Worm (Caenorhabditis elegans) whole organism, L1 larva: ENCODE results near the gene bas-1.

Experiments
- F16B12.6 ChIP-seq: fragments of 150-350 bp; optimal IDR thresholded peaks from 2 replicates; lab custom pipeline; 2014; ENCODE audit warnings: missing biosample characterization, missing genetic modification characterization
- aha-1 ChIP-seq: fragments of 150-350 bp; optimal IDR thresholded peaks from 2 replicates; lab custom pipeline; 2014; ENCODE audit warnings: missing biosample characterization, missing genetic modification characterization
- aly-2 ChIP-seq: fragments of 150-350 bp; optimal IDR thresholded peaks from 2 replicates; lab custom pipeline; 2014; ENCODE audit warnings: missing biosample characterization, missing genetic modification characterization
- ceh-63 ChIP-seq: fragments of 200-800 bp; sonication (Bioruptor generic); optimal IDR thresholded peaks from 2 replicates; lab custom pipeline; 2018; ENCODE audit warnings: mild to moderate bottlenecking, missing genetic modification characterization, missing compliant biosample characterization
- ceh-8 ChIP-seq: fragments of 200-800 bp; sonication (Bioruptor generic); optimal IDR thresholded peaks from 2 replicates; lab custom pipeline; 2018; ENCODE audit warnings: mild to moderate bottlenecking, missing genetic modification characterization, moderate library complexity, missing compliant biosample characterization
- ceh-82 ChIP-seq, 3 experiments: fragments of 150-350 bp in 1 of 3; sonication (generic microtip) in 2 of 3; optimal IDR thresholded peaks; 2 replicates each; lab custom pipeline; 2014 to 2017; ENCODE audit warnings: missing biosample characterization in 3 of 3, missing genetic modification characterization in 3 of 3
- ceh-88 ChIP-seq: fragments of 200-800 bp; sonication (Bioruptor generic); IDR thresholded peaks from 2 replicates; pipeline ENCODE4 v1.3.6; 2022; ENCODE audit warnings: missing genetic modification characterization, missing compliant biosample characterization
- ces-1 ChIP-seq: fragments of 150-350 bp; optimal IDR thresholded peaks from 2 replicates; lab custom pipeline; 2014; ENCODE audit warnings: missing biosample characterization, missing genetic modification reagents, missing genetic modification characterization
- dsc-1 ChIP-seq: sonication (generic microtip); optimal IDR thresholded peaks from 2 replicates; lab custom pipeline; 2016; ENCODE audit warnings: mild to moderate bottlenecking, missing genetic modification characterization, missing compliant biosample characterization
- efl-1 ChIP-seq, 4 experiments: fragments of 150-350 bp; optimal IDR thresholded peaks in 3 of 4; peaks in 1 of 4; 1 replicate in 1 of 4; 2 replicates in 3 of 4; lab custom pipeline; 2014; ENCODE audit warnings: missing biosample characterization in 2 of 4, missing genetic modification characterization in 2 of 4, missing genetic modification reagents in 2 of 4
- efl-3 ChIP-seq: fragments of 200-800 bp; sonication (Bioruptor generic); optimal IDR thresholded peaks from 2 replicates; lab custom pipeline; 2018; ENCODE audit warnings: mild to moderate bottlenecking, missing genetic modification characterization, missing compliant biosample characterization
- egl-13 ChIP-seq: sonication (generic microtip); optimal IDR thresholded peaks from 2 replicates; lab custom pipeline; 2016; ENCODE audit warnings: missing genotype, missing genetic modification reagents, missing genetic modification characterization, missing compliant biosample characterization
- egl-27 ChIP-seq, 2 experiments: fragments of 150-350 bp in 1 of 2; sonication (generic microtip); optimal IDR thresholded peaks; 3 replicates each; lab custom pipeline; 2017 to 2018; ENCODE audit warnings: missing biosample characterization in 2 of 2, missing genetic modification characterization in 2 of 2, missing genetic modification reagents in 2 of 2
- elt-3 ChIP-seq, 6 experiments: fragments of 150-350 bp in 1 of 6; sonication (generic microtip); optimal IDR thresholded peaks; 2 replicates each; lab custom pipeline; 2017 to 2018; ENCODE audit warnings: missing biosample characterization in 6 of 6, missing genetic modification characterization in 6 of 6, inconsistent platforms in 1 of 6
- fkh-4 ChIP-seq: sonication (generic microtip); optimal IDR thresholded peaks from 2 replicates; lab custom pipeline; 2016; ENCODE audit warnings: missing compliant biosample characterization, missing genetic modification characterization, borderline replicate concordance
- fkh-8 ChIP-seq: sonication (generic microtip); optimal IDR thresholded peaks from 2 replicates; lab custom pipeline; 2016; ENCODE audit warnings: mild to moderate bottlenecking, missing genetic modification characterization, missing compliant biosample characterization
- fos-1 ChIP-seq: fragments of 150-350 bp; optimal IDR thresholded peaks from 2 replicates; lab custom pipeline; 2014; ENCODE audit warnings: missing biosample characterization, missing genetic modification characterization
- grh-1 ChIP-seq: fragments of 200-800 bp; sonication (Bioruptor generic); IDR thresholded peaks from 2 replicates; pipeline ENCODE4 v1.3.6; 2022; ENCODE audit warnings: missing genetic modification reagents, missing genetic modification characterization, missing compliant biosample characterization
- hpl-2 ChIP-seq: fragments of 150-350 bp; optimal IDR thresholded peaks from 2 replicates; lab custom pipeline; 2014; ENCODE audit warnings: missing biosample characterization, missing genetic modification reagents, missing genetic modification characterization
- irx-1 ChIP-seq: sonication (generic microtip); optimal IDR thresholded peaks from 2 replicates; lab custom pipeline; 2016; ENCODE audit warnings: missing genetic modification characterization, missing compliant biosample characterization
- jun-1 ChIP-seq: fragments of 150-350 bp; optimal IDR thresholded peaks from 2 replicates; lab custom pipeline; 2014; ENCODE audit warnings: missing biosample characterization, missing genetic modification reagents, missing genetic modification characterization
- lin-13 ChIP-seq: fragments of 150-350 bp; optimal IDR thresholded peaks from 2 replicates; lab custom pipeline; 2014; ENCODE audit warnings: missing biosample characterization, missing genetic modification reagents, missing genetic modification characterization
- lin-14 ChIP-seq: fragments of 200-800 bp; sonication (Bioruptor generic); optimal IDR thresholded peaks from 2 replicates; lab custom pipeline; 2018; ENCODE audit warnings: mild to moderate bottlenecking, missing genetic modification characterization, moderate library complexity, missing compliant biosample characterization
- lin-35 ChIP-seq, 2 experiments: fragments of 150-350 bp; optimal IDR thresholded peaks; 2 replicates each; lab custom pipeline; 2014; ENCODE audit warnings: missing biosample characterization in 2 of 2, missing genetic modification characterization in 2 of 2, missing genetic modification reagents in 2 of 2
- lin-39 ChIP-seq: fragments of 150-350 bp; optimal IDR thresholded peaks from 2 replicates; lab custom pipeline; 2014; ENCODE audit warnings: missing biosample characterization, missing genetic modification reagents, missing genetic modification characterization
- lir-3 ChIP-seq: sonication (generic microtip); optimal IDR thresholded peaks from 2 replicates; lab custom pipeline; 2016; ENCODE audit warnings: mild to moderate bottlenecking, missing genetic modification characterization, moderate library complexity, missing compliant biosample characterization; ENCODE audit not compliant: poor library complexity
- mdl-1 ChIP-seq, 2 experiments: fragments of 150-350 bp; optimal IDR thresholded peaks; 2 replicates each; lab custom pipeline; 2014 to 2017; ENCODE audit warnings: missing biosample characterization in 2 of 2, missing genetic modification characterization in 2 of 2, inconsistent platforms in 1 of 2
- mep-1 ChIP-seq: fragments of 150-350 bp; optimal IDR thresholded peaks from 2 replicates; lab custom pipeline; 2014; ENCODE audit warnings: missing biosample characterization, missing genetic modification characterization
- nhr-11 ChIP-seq: fragments of 150-350 bp; optimal IDR thresholded peaks from 2 replicates; lab custom pipeline; 2014; ENCODE audit warnings: missing biosample characterization, missing genetic modification characterization
- nhr-237 ChIP-seq: fragments of 150-350 bp; optimal IDR thresholded peaks from 2 replicates; lab custom pipeline; 2014; ENCODE audit warnings: missing biosample characterization, missing genetic modification characterization
- nhr-71 ChIP-seq: sonication (generic microtip); optimal IDR thresholded peaks from 2 replicates; lab custom pipeline; 2016; ENCODE audit warnings: mild to moderate bottlenecking, missing genetic modification characterization, moderate library complexity, missing compliant biosample characterization
- nhr-77 ChIP-seq: fragments of 150-350 bp; optimal IDR thresholded peaks from 2 replicates; lab custom pipeline; 2014; ENCODE audit warnings: missing biosample characterization, missing genetic modification characterization
- nhr-85 ChIP-seq: sonication (generic microtip); peaks from one replicate; lab custom pipeline; 2016; ENCODE audit warnings: missing genetic modification characterization, inconsistent platforms, missing compliant biosample characterization
- pag-3 ChIP-seq: sonication (generic microtip); optimal IDR thresholded peaks from 2 replicates; lab custom pipeline; 2017; ENCODE audit warnings: missing genetic modification characterization, mild to moderate bottlenecking, missing compliant biosample characterization, antibody characterized with exemption, borderline replicate concordance; ENCODE audit not compliant: insufficient read depth
- pax-3 ChIP-seq: fragments of 200-800 bp; sonication (Bioruptor generic); optimal IDR thresholded peaks from 2 replicates; lab custom pipeline; 2018; ENCODE audit warnings: mild to moderate bottlenecking, missing genetic modification characterization, moderate library complexity, missing compliant biosample characterization
- rnt-1 ChIP-seq: sonication (generic microtip); optimal IDR thresholded peaks from 2 replicates; lab custom pipeline; 2016; ENCODE audit warnings: mild to moderate bottlenecking, missing genetic modification characterization, moderate library complexity, missing compliant biosample characterization
- snpc-4 ChIP-seq: fragments of 150-350 bp; optimal IDR thresholded peaks from 2 replicates; lab custom pipeline; 2014; ENCODE audit warnings: missing biosample characterization, missing genetic modification characterization
- sox-4 ChIP-seq: sonication (generic microtip); optimal IDR thresholded peaks from 2 replicates; lab custom pipeline; 2016; ENCODE audit warnings: missing genetic modification characterization, missing compliant biosample characterization
- sptf-1 ChIP-seq: fragments of 150-350 bp; optimal IDR thresholded peaks from 2 replicates; lab custom pipeline; 2014; ENCODE audit warnings: missing biosample characterization, missing genetic modification characterization
- swsn-7 ChIP-seq: sonication (generic microtip); optimal IDR thresholded peaks from 2 replicates; lab custom pipeline; 2016; ENCODE audit warnings: missing genetic modification characterization, missing compliant biosample characterization
- tbx-2 ChIP-seq: sonication (generic microtip); optimal IDR thresholded peaks from 2 replicates; lab custom pipeline; 2016; ENCODE audit warnings: missing genetic modification characterization, missing compliant biosample characterization
- unc-30 ChIP-seq: sonication (generic microtip); optimal IDR thresholded peaks from 2 replicates; lab custom pipeline; 2017; ENCODE audit warnings: missing biosample characterization, missing genetic modification characterization
- unc-86 ChIP-seq: sonication (generic microtip); optimal IDR thresholded peaks from 2 replicates; lab custom pipeline; 2016; ENCODE audit warnings: missing genetic modification characterization, missing compliant biosample characterization
- unc-98 ChIP-seq: fragments of 200-800 bp; sonication (Bioruptor generic); IDR thresholded peaks from 2 replicates; pipeline ENCODE4 v1.3.6; 2022; ENCODE audit warnings: missing genetic modification characterization, missing compliant biosample characterization
- xbp-1 ChIP-seq: sonication (generic microtip); optimal IDR thresholded peaks from 2 replicates; lab custom pipeline; 2016; ENCODE audit warnings: missing genetic modification characterization, missing compliant biosample characterization
- zip-4 ChIP-seq: fragments of 200-800 bp; sonication (Bioruptor generic); optimal IDR thresholded peaks from 2 replicates; lab custom pipeline; 2018; ENCODE audit warnings: mild to moderate bottlenecking, missing genetic modification characterization, moderate library complexity, missing compliant biosample characterization
- ztf-4 ChIP-seq: fragments of 150-350 bp; optimal IDR thresholded peaks from 2 replicates; lab custom pipeline; 2014; ENCODE audit warnings: missing biosample characterization, missing genetic modification characterization

bas-1 gene

DNA sequence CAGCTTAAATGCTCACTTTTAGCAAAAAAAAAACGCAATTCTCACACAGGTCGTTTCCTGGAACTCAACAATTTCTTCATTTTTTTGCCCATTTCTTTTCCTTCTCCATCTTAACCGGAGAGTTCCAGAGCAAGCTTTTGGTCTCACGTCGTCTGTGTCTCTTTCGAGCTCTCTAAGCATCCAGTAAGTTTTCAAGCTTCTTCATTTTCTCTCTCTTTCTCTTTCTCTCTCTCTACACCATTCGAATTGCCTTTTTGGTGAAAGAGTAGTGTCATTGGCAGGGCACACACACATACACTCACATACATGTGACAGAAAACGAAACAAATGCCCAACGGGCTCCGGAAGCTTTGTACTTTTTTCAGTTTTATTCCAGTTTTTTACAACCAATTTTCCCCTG, 27.8 kb downstream of the bas-1 start (continued):
- TF ChIP-seq ceh-63 (GFP tag; lab: Kevin White, UChicago) = no peak
- no peak for TF ChIP-seq nhr-85 (tag; lab: Kevin White, UChicago)
- peak; percentile 94 for TF ChIP-seq fkh-8 (tag; lab: Kevin White, UChicago)
- no peak for TF ChIP-seq ces-1
- no peak for TF ChIP-seq elt-3 (tag; optimal IDR thresholded peaks at IDR 0.05; lab: Kevin White, UChicago)
- no peak for TF ChIP-seq nhr-77 (tag; lab: Kevin White, UChicago)
- TF ChIP-seq grh-1 (GFP tag; lab: Robert Waterston, UW) = no peak
- TF ChIP-seq zip-4 (GFP tag; lab: Kevin White, UChicago) = no peak
- peak; percentile 42 for TF ChIP-seq aly-2 (tag; lab: Kevin White, UChicago)
- no peak for TF ChIP-seq efl-3 (GFP tag; lab: Kevin White, UChicago)
- TF ChIP-seq rnt-1 (tag; lab: Kevin White, UChicago) = peak; percentile 16
- no peak for TF ChIP-seq ceh-88 (GFP tag; lab: Robert Waterston, UW)
- peak; percentile 2 for TF ChIP-seq lin-13
- no peak for TF ChIP-seq pax-3
- TF ChIP-seq sox-4 = no peak
- no peak for TF ChIP-seq mdl-1 (tag; optimal IDR thresholded peaks at IDR 0.05; lab: Kevin White, UChicago)

- TF ChIP-seq efl-1 (optimal IDR thresholded peaks at IDR 0.05; lab: Kevin White, UChicago) = no peak
- peak in 1 of 2 experiments; percentile 49 for TF ChIP-seq efl-1 (GFP tag; optimal IDR thresholded peaks at IDR 0.05 in 1 of 2; lab: Kevin White, UChicago)
- TF ChIP-seq pag-3 (tag; lab: Kevin White, UChicago) = no peak
- TF ChIP-seq fkh-8 (tag; lab: Kevin White, UChicago) = peak; percentile 56
- no peak for TF ChIP-seq pax-3
- TF ChIP-seq nhr-77 (tag; lab: Kevin White, UChicago) = no peak
- TF ChIP-seq unc-86 (tag; lab: Kevin White, UChicago) = no peak
- TF ChIP-seq efl-3 (GFP tag; lab: Kevin White, UChicago) = no peak
- peak; percentile 21 for TF ChIP-seq nhr-71 (tag; lab: Kevin White, UChicago)
- peak; percentile 5 for TF ChIP-seq lin-14 (GFP tag; lab: Kevin White, UChicago)
- peak; percentile 19 for TF ChIP-seq dsc-1 (tag; lab: Kevin White, UChicago)
- TF ChIP-seq nhr-85 (tag; lab: Kevin White, UChicago) = peak; percentile 46
- TF ChIP-seq ceh-8 = peak; percentile 2
- TF ChIP-seq, all 84 proteins: peak for 7
Measured at ce11 chrIII:5642692-5643091, 30.6 kb downstream of the bas-1 start.

DNA sequence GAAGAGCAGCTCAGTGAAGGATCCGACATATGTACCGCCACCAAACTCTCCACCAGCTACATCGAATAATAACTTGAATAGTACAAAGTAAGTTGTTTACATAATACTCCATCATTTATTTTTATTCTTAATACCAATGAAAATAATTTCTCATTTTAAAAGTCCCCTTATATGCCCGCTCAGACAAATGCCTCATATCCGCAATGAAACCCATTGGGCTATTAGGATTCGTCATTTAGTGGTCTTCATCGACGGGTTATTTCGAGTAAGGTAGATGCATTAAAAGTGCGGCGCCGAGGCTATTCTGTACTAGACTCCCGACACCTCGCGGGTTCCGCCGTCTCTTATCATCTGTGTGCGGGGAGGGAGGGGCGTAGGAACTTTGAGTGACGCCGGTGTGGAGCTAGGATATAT, 41.6 kb downstream of the bas-1 start:
- TF ChIP-seq lin-14 (GFP tag; lab: Kevin White, UChicago) (peak; percentile 44), pag-3 (tag; lab: Kevin White, UChicago) (no peak), tbx-2 (no peak), sox-4 (no peak), lin-39 (tag; lab: Kevin White, UChicago) (peak; percentile 25), aly-2 (tag; lab: Kevin White, UChicago) (no peak), mep-1 (tag; lab: Kevin White, UChicago) (no peak), nhr-11 (tag; lab: Kevin White, UChicago) (no peak), aha-1 (tag; lab: Kevin White, UChicago) (no peak), rnt-1 (tag; lab: Kevin White, UChicago) (peak; percentile 71), unc-86 (tag; lab: Kevin White, UChicago) (no peak), sptf-1 (tag; lab: Kevin White, UChicago) (no peak), nhr-237 (tag; lab: Kevin White, UChicago) (no peak), ceh-63 (GFP tag; lab: Kevin White, UChicago) (no peak), xbp-1 (tag; lab: Kevin White, UChicago) (peak; percentile 26), lin-13 (no peak), fos-1 (tag; lab: Kevin White, UChicago) (no peak), snpc-4 (peak; percentile 98), zip-4 (GFP tag; lab: Kevin White, UChicago) (no peak), ztf-4 (tag; lab: Kevin White, UChicago) (no peak), egl-13 (tag; lab: Kevin White, UChicago) (no peak), hpl-2 (GFP tag; lab: Kevin White, UChicago) (no peak), fkh-4 (no peak), ceh-82 (tag; optimal IDR thresholded peaks at IDR 0.05; lab: Kevin White, UChicago) (no peak), lin-35 (GFP tag; optimal IDR thresholded peaks at IDR 0.05; lab: Kevin White, UChicago) (peak in 1 of 2 experiments; percentile 29), F16B12.6 (tag; lab: Kevin White, UChicago) (no peak), swsn-7 (peak; percentile 44), unc-30 (no peak), unc-98 (no peak), jun-1 (no peak), egl-27 (tag; optimal IDR thresholded peaks at IDR 0.05; lab: Kevin White, UChicago) (no peak), irx-1 (tag; lab: Kevin White, UChicago) (peak; percentile 52), lir-3 (tag; lab: Kevin White, UChicago) (peak; percentile 20)
